Fruit fly (Drosophila melanogaster) whole organism, embryonic: Measurements from ENCODE around the gene CG6345.

Experiments used
- Abd-B ChIP-seq: fragments of 200-800 bp; sonication (Bioruptor generic); optimal IDR thresholded peaks from 2 replicates; lab custom pipeline; 2018; ENCODE audit warnings: missing biosample characterization, mild to moderate bottlenecking, missing genetic modification characterization, moderate library complexity
- Adf1 ChIP-seq: fragments of 200-800 bp; sonication (Bioruptor generic); IDR thresholded peaks from 2 replicates; pipeline ENCODE4 v1.3.6; 2022; ENCODE audit warnings: missing biosample characterization, missing genetic modification characterization
- Atf-2 ChIP-seq: fragments of 200-800 bp; sonication (Bioruptor generic); optimal IDR thresholded peaks from 2 replicates; lab custom pipeline; 2016; ENCODE audit warnings: missing biosample characterization, missing genetic modification characterization
- B-H2 ChIP-seq: fragments of 200-800 bp; sonication (Bioruptor generic); optimal IDR thresholded peaks from 2 replicates; lab custom pipeline; 2018; ENCODE audit warnings: missing biosample characterization, mild to moderate bottlenecking, missing genetic modification characterization
- CG12391 ChIP-seq: fragments of 200-800 bp; sonication (Bioruptor generic); optimal IDR thresholded peaks from 3 replicates; lab custom pipeline; 2018; ENCODE audit warnings: missing biosample characterization, mild to moderate bottlenecking, missing genetic modification characterization, moderate library complexity
- CG14441 ChIP-seq: fragments of 200-800 bp; sonication (Bioruptor generic); IDR thresholded peaks from 2 replicates; pipeline ENCODE4 v1.3.6; 2022; ENCODE audit warnings: missing biosample characterization, missing genetic modification characterization
- CG15269 ChIP-seq: fragments of 200-800 bp; sonication (Bioruptor generic); optimal IDR thresholded peaks from 2 replicates; lab custom pipeline; 2018; ENCODE audit warnings: missing biosample characterization, mild to moderate bottlenecking, missing genetic modification characterization, moderate library complexity
- CG15601 ChIP-seq: fragments of 200-800 bp; sonication (Bioruptor generic); optimal IDR thresholded peaks from 3 replicates; lab custom pipeline; 2019; ENCODE audit warnings: missing biosample characterization, mild to moderate bottlenecking, missing genetic modification characterization, moderate library complexity
- CG16863 ChIP-seq: fragments of 200-800 bp; sonication (Bioruptor generic); optimal IDR thresholded peaks from 3 replicates; lab custom pipeline; 2016; ENCODE audit warnings: missing biosample characterization, missing genetic modification characterization
- CG17802 ChIP-seq: fragments of 200-800 bp; sonication (Bioruptor generic); optimal IDR thresholded peaks from 2 replicates; lab custom pipeline; 2018; ENCODE audit warnings: missing biosample characterization, mild to moderate bottlenecking, missing genetic modification characterization, moderate library complexity
- CG18476 ChIP-seq: fragments of 200-800 bp; sonication (Bioruptor generic); optimal IDR thresholded peaks from 2 replicates; lab custom pipeline; 2016; ENCODE audit warnings: missing biosample characterization, mild to moderate bottlenecking, missing genetic modification characterization
- CG18619 ChIP-seq: fragments of 200-800 bp; sonication (Bioruptor generic); optimal IDR thresholded peaks from 3 replicates; lab custom pipeline; 2017; ENCODE audit warnings: missing biosample characterization, mild to moderate bottlenecking, missing genetic modification characterization
- CG2875 ChIP-seq: fragments of 200-800 bp; sonication (Bioruptor generic); optimal IDR thresholded peaks from 2 replicates; lab custom pipeline; 2017; ENCODE audit warnings: missing biosample characterization, mild to moderate bottlenecking, missing genetic modification characterization, missing genetic modification reagents
- CG33213 ChIP-seq: fragments of 200-800 bp; sonication (Bioruptor generic); optimal IDR thresholded peaks from 3 replicates; lab custom pipeline; 2016; ENCODE audit warnings: missing biosample characterization, missing genetic modification characterization
- CG3838 ChIP-seq: fragments of 200-800 bp; sonication (Bioruptor generic); optimal IDR thresholded peaks from 3 replicates; lab custom pipeline; 2016; ENCODE audit warnings: missing biosample characterization, missing genetic modification characterization
- CG3847 ChIP-seq: fragments of 200-800 bp; sonication (Bioruptor generic); IDR thresholded peaks from 2 replicates; pipeline ENCODE4 v1.3.6; 2022; ENCODE audit warnings: missing biosample characterization, missing genetic modification characterization
- CG4730 ChIP-seq: fragments of 200-800 bp; sonication (Bioruptor generic); IDR thresholded peaks from 2 replicates; pipeline ENCODE4 v1.3.6; 2022; ENCODE audit warnings: missing biosample characterization, missing genetic modification characterization
- CG6654 ChIP-seq: fragments of 200-800 bp; sonication (Bioruptor generic); optimal IDR thresholded peaks from 2 replicates; lab custom pipeline; 2017; ENCODE audit warnings: missing biosample characterization, mild to moderate bottlenecking, missing genetic modification characterization
- CG7839 ChIP-seq: fragments of 200-800 bp; sonication (Bioruptor generic); optimal IDR thresholded peaks from 3 replicates; lab custom pipeline; 2018; ENCODE audit warnings: missing biosample characterization, mild to moderate bottlenecking, missing genetic modification characterization, moderate library complexity
- CG9437 ChIP-seq: fragments of 200-800 bp; sonication (Bioruptor generic); optimal IDR thresholded peaks from 2 replicates; lab custom pipeline; 2018; ENCODE audit warnings: missing biosample characterization, mild to moderate bottlenecking, missing genetic modification characterization
- CG9797 ChIP-seq: fragments of 200-800 bp; sonication (Bioruptor generic); optimal IDR thresholded peaks from 3 replicates; lab custom pipeline; 2018; ENCODE audit warnings: missing biosample characterization, mild to moderate bottlenecking, missing genetic modification characterization
- HHEX ChIP-seq: fragments of 200-800 bp; sonication (Bioruptor generic); optimal IDR thresholded peaks from 3 replicates; lab custom pipeline; 2017; ENCODE audit warnings: missing biosample characterization, mild to moderate bottlenecking, missing genetic modification characterization, missing genetic modification reagents
- MBD-R2 ChIP-seq: fragments of 200-800 bp; sonication (Bioruptor generic); IDR thresholded peaks from 2 replicates; pipeline ENCODE4 v1.3.6; 2022; ENCODE audit warnings: missing biosample characterization, missing genetic modification characterization
- NC2α ChIP-seq: fragments of 200-800 bp; sonication (Bioruptor generic); optimal IDR thresholded peaks from 2 replicates; lab custom pipeline; 2016; ENCODE audit warnings: missing biosample characterization, missing genetic modification characterization
- NC2β ChIP-seq: fragments of 200-800 bp; sonication (Bioruptor generic); optimal IDR thresholded peaks from 2 replicates; lab custom pipeline; 2016; ENCODE audit warnings: missing biosample characterization, missing genetic modification characterization
- Six4 ChIP-seq: fragments of 200-800 bp; sonication (Bioruptor generic); optimal IDR thresholded peaks from 2 replicates; lab custom pipeline; 2016; ENCODE audit warnings: missing biosample characterization, missing genetic modification characterization
- Ssrp ChIP-seq: fragments of 200-800 bp; sonication (Bioruptor generic); optimal IDR thresholded peaks from 2 replicates; lab custom pipeline; 2018; ENCODE audit warnings: missing biosample characterization, mild to moderate bottlenecking, missing genetic modification characterization, moderate library complexity
- Usf ChIP-seq: fragments of 200-800 bp; sonication (Bioruptor generic); optimal IDR thresholded peaks from 2 replicates; lab custom pipeline; 2017; ENCODE audit warnings: missing genotype, missing biosample characterization, missing genetic modification characterization
- Xrp1 ChIP-seq: fragments of 200-800 bp; sonication (Bioruptor generic); IDR thresholded peaks from 2 replicates; pipeline ENCODE4 v1.3.6; 2022; ENCODE audit warnings: missing biosample characterization, missing genetic modification characterization
- ab ChIP-seq: fragments of 200-800 bp; sonication (Bioruptor generic); optimal IDR thresholded peaks from 2 replicates; lab custom pipeline; 2016; ENCODE audit warnings: missing biosample characterization, missing genetic modification characterization
- bigmax ChIP-seq: fragments of 200-800 bp; sonication (Bioruptor generic); optimal IDR thresholded peaks from 2 replicates; lab custom pipeline; 2018; ENCODE audit warnings: missing biosample characterization, mild to moderate bottlenecking, missing genetic modification characterization
- btn ChIP-seq: fragments of 200-800 bp; sonication (Bioruptor generic); optimal IDR thresholded peaks from 2 replicates; lab custom pipeline; 2016; ENCODE audit warnings: missing biosample characterization, missing genetic modification characterization
- corto ChIP-seq: fragments of 200-800 bp; sonication (Bioruptor generic); optimal IDR thresholded peaks from 2 replicates; lab custom pipeline; 2016; ENCODE audit warnings: missing biosample characterization, mild to moderate bottlenecking, missing genetic modification characterization, moderate library complexity
- dimm ChIP-seq: fragments of 200-800 bp; sonication (Bioruptor generic); IDR thresholded peaks from 2 replicates; pipeline ENCODE4 v1.3.6; 2022; ENCODE audit warnings: missing biosample characterization, missing genetic modification characterization
- dmrt99B ChIP-seq: fragments of 200-800 bp; sonication (Bioruptor generic); optimal IDR thresholded peaks from 2 replicates; lab custom pipeline; 2018; ENCODE audit warnings: missing biosample characterization, mild to moderate bottlenecking, missing genetic modification characterization, moderate library complexity
- ems ChIP-seq: fragments of 200-800 bp; sonication (Bioruptor generic); optimal IDR thresholded peaks from 3 replicates; lab custom pipeline; 2016; ENCODE audit warnings: missing biosample characterization, missing genetic modification characterization
- en ChIP-seq: fragments of 200-800 bp; sonication (Bioruptor generic); optimal IDR thresholded peaks from 2 replicates; lab custom pipeline; 2016; ENCODE audit warnings: missing biosample characterization, missing genetic modification characterization
- fd102C ChIP-seq: fragments of 200-800 bp; sonication (Bioruptor generic); optimal IDR thresholded peaks from 2 replicates; lab custom pipeline; 2018; ENCODE audit warnings: missing biosample characterization, mild to moderate bottlenecking, missing genetic modification characterization, moderate library complexity
- fru ChIP-seq: fragments of >200 bp; optimal IDR thresholded peaks from 2 replicates; lab custom pipeline; 2017
- h ChIP-seq: fragments of >200 bp; optimal IDR thresholded peaks from 2 replicates; lab custom pipeline; 2017
- hbn ChIP-seq: fragments of 200-800 bp; sonication (Bioruptor generic); IDR thresholded peaks from 2 replicates; pipeline ENCODE4 v1.3.6; 2022; ENCODE audit warnings: missing biosample characterization, missing genetic modification characterization; ENCODE audit not compliant: partially characterized antibody
- luna ChIP-seq: fragments of 200-800 bp; sonication (Bioruptor generic); optimal IDR thresholded peaks from 2 replicates; lab custom pipeline; 2016; ENCODE audit warnings: missing biosample characterization, missing genetic modification characterization
- org-1 ChIP-seq: fragments of 200-800 bp; sonication (Bioruptor generic); optimal IDR thresholded peaks from 2 replicates; lab custom pipeline; 2017; ENCODE audit warnings: missing biosample characterization, missing genetic modification characterization
- pho ChIP-seq: fragments of 200-800 bp; sonication (Bioruptor generic); optimal IDR thresholded peaks from 2 replicates; lab custom pipeline; 2016; ENCODE audit warnings: missing biosample characterization, missing genetic modification characterization
- pita ChIP-seq: fragments of 200-800 bp; sonication (Bioruptor generic); optimal IDR thresholded peaks from 2 replicates; lab custom pipeline; 2017; ENCODE audit warnings: missing biosample characterization, mild to moderate bottlenecking, missing genetic modification characterization
- repo ChIP-seq: fragments of 200-800 bp; sonication (Bioruptor generic); optimal IDR thresholded peaks from 2 replicates; lab custom pipeline; 2016; ENCODE audit warnings: missing biosample characterization, missing genetic modification characterization
- ro ChIP-seq: fragments of 200-800 bp; sonication (Bioruptor generic); IDR thresholded peaks from 2 replicates; pipeline ENCODE4 v1.3.6; 2022; ENCODE audit warnings: missing biosample characterization, missing genetic modification characterization
- run ChIP-seq: fragments of 200-800 bp; sonication (Bioruptor generic); optimal IDR thresholded peaks from 3 replicates; lab custom pipeline; 2018; ENCODE audit warnings: missing biosample characterization, mild to moderate bottlenecking, missing genetic modification characterization
- schlank ChIP-seq: fragments of 200-800 bp; sonication (Bioruptor generic); optimal IDR thresholded peaks from 2 replicates; lab custom pipeline; 2018; ENCODE audit warnings: missing biosample characterization, mild to moderate bottlenecking, missing genetic modification characterization
- sob ChIP-seq: fragments of 200-800 bp; sonication (Bioruptor generic); IDR thresholded peaks from 2 replicates; pipeline ENCODE4 v1.3.6; 2022; ENCODE audit warnings: missing biosample characterization, missing genetic modification characterization
- tgo ChIP-seq: fragments of 200-800 bp; sonication (Bioruptor generic); IDR thresholded peaks from 3 replicates; pipeline ENCODE4 v1.3.6; 2022; ENCODE audit warnings: missing biosample characterization, missing genetic modification characterization
- vvl ChIP-seq: fragments of 200-800 bp; sonication (Bioruptor generic); IDR thresholded peaks from 2 replicates; pipeline ENCODE4 v1.3.6; 2022; ENCODE audit warnings: missing biosample characterization, missing genetic modification characterization

Gene CG6345

DNA sequence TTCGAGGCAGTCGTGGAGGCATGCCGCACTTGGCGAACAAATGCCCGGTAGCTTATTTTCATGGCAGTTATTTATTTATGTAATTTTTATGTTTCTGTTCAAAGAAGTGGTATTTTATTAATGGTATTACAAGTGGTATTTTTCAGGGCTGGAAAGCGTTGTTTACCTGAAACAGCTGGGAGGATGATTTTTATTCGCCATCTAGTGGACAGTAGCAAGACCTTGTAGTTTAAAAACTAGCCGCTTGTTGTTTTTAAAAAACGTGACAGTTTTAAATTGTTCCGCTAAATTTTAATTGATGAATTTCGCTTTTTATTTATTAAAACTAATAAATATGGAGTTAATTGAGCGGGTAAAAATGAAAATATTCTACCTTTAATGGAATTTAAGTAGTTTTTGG lies at the start of gene CG6345 (continued):
- TF ChIP-seq CG9437 (GFP tag; lab: Kevin White, UChicago) (peak; percentile 69), fru (lab: Kevin White, UChicago) (no peak), Ssrp (tag; lab: Kevin White, UChicago) (peak; percentile 54), pho (GFP tag; lab: Kevin White, UChicago) (peak; percentile 58), CG2875 (GFP tag; lab: Kevin White, UChicago) (peak; percentile 89), run (tag; lab: Kevin White, UChicago) (peak; percentile 21), en (peak; percentile 84), CG18619 (peak; percentile 81), CG18476 (peak; percentile 69), CG9797 (GFP tag; lab: Kevin White, UChicago) (no peak), tgo (GFP tag; lab: Robert Waterston, UW) (peak; percentile 73), CG15601 (tag; lab: Kevin White, UChicago) (peak; percentile 80), Usf (GFP tag; lab: Kevin White, UChicago) (no peak), vvl (GFP tag; lab: Robert Waterston, UW) (peak; percentile 91), luna (GFP tag; lab: Kevin White, UChicago) (no peak), B-H2 (GFP tag; lab: Kevin White, UChicago) (peak; percentile 78), MBD-R2 (GFP tag; lab: Robert Waterston, UW) (peak; percentile 94), CG4730 (GFP tag; lab: Robert Waterston, UW) (peak; percentile 69), h (no peak), CG16863 (GFP tag; lab: Kevin White, UChicago) (peak; percentile 79), schlank (tag; lab: Kevin White, UChicago) (peak; percentile 41), sob (GFP tag; lab: Robert Waterston, UW) (peak; percentile 83), CG15269 (peak; percentile 84), Xrp1 (GFP tag; lab: Robert Waterston, UW) (peak; percentile 85), CG3847 (GFP tag; lab: Robert Waterston, UW) (peak; percentile 77), CG12391 (tag; lab: Kevin White, UChicago) (peak; percentile 79), Atf-2 (GFP tag; lab: Kevin White, UChicago) (peak; percentile 83), dimm (GFP tag; lab: Robert Waterston, UW) (no peak), org-1 (peak; percentile 50), Adf1 (GFP tag; lab: Robert Waterston, UW) (peak; percentile 22; the same call in 1 of the 2 replicates), CG7839 (tag; lab: Kevin White, UChicago) (peak; percentile 84), CG6654 (GFP tag; lab: Kevin White, UChicago) (peak; percentile 80), btn (GFP tag; lab: Kevin White, UChicago) (peak; percentile 89), CG3838 (GFP tag; lab: Kevin White, UChicago) (peak; percentile 75), CG17802 (tag; lab: Kevin White, UChicago) (peak; percentile 79), NC2β (peak; percentile 90), hbn (GFP tag; lab: Robert Waterston, UW) (no peak), fd102C (GFP tag; lab: Kevin White, UChicago) (peak; percentile 79), corto (GFP tag; lab: Kevin White, UChicago) (no peak), NC2α (GFP tag; lab: Kevin White, UChicago) (peak; percentile 68), bigmax (peak; percentile 44), ab (GFP tag; lab: Kevin White, UChicago) (no peak), HHEX (GFP tag; lab: Kevin White, UChicago) (peak; percentile 92), dmrt99B (tag; lab: Kevin White, UChicago) (peak; percentile 79), ro (GFP tag; lab: Robert Waterston, UW) (no peak; the same call in 1 of the 2 replicates), ems (GFP tag; lab: Kevin White, UChicago) (peak; percentile 83), repo (GFP tag; lab: Kevin White, UChicago) (peak; percentile 81), pita (GFP tag; lab: Kevin White, UChicago) (no peak), Abd-B (GFP tag; lab: Kevin White, UChicago) (peak; percentile 20), CG14441 (GFP tag; lab: Robert Waterston, UW) (peak; percentile 80), CG33213 (peak; percentile 90), Six4 (peak; percentile 78)
